Fruit fly (Drosophila melanogaster): Measurements from ENCODE around the gene CG43133.

The CG43133 gene

dm6 chrX:18130168-18130567 lies at the start of gene CG43133:
Gene CG43133 (minus strand): TSS chrX:18130178.
- TF ChIP-seq Crg-1 (GFP tag; optimal IDR thresholded peaks at IDR 0.05): no peak
- no peak for TF ChIP-seq Hr96 (GFP tag; optimal IDR thresholded peaks at IDR 0.05)
- TF ChIP-seq CG33017 (tag; optimal IDR thresholded peaks at IDR 0.05): no peak
- TF ChIP-seq CG11617 (GFP tag; optimal IDR thresholded peaks at IDR 0.05): no peak
- TF ChIP-seq CG5204 (GFP tag; optimal IDR thresholded peaks at IDR 0.05): no peak
- no peak for TF ChIP-seq CG7045 (GFP tag; optimal IDR thresholded peaks at IDR 0.05)
- no peak for TF ChIP-seq cnc (optimal IDR thresholded peaks at IDR 0.05)
- TF ChIP-seq cic (GFP tag; optimal IDR thresholded peaks at IDR 0.05): no peak
- no peak for TF ChIP-seq bab1 (GFP tag; optimal IDR thresholded peaks at IDR 0.05)
- TF ChIP-seq CG12768 (GFP tag; optimal IDR thresholded peaks at IDR 0.05): no peak
- no peak for TF ChIP-seq toe (GFP tag; optimal IDR thresholded peaks at IDR 0.05)
- no peak for TF ChIP-seq kay (GFP tag; ENCODE audit: borderline replicate concordance)
- no peak for TF ChIP-seq CG14711 (tag; optimal IDR thresholded peaks at IDR 0.05)
- no peak for TF ChIP-seq pad (GFP tag; optimal IDR thresholded peaks at IDR 0.05)
- TF ChIP-seq tj (GFP tag; optimal IDR thresholded peaks at IDR 0.05): no peak
- no peak for TF ChIP-seq ovo (GFP tag; optimal IDR thresholded peaks at IDR 0.05)
- no peak for TF ChIP-seq CG1620 (GFP tag; optimal IDR thresholded peaks at IDR 0.05)
- no peak for TF ChIP-seq Mnt (GFP tag; optimal IDR thresholded peaks at IDR 0.05)
- TF ChIP-seq Clk (GFP tag; optimal IDR thresholded peaks at IDR 0.05): no peak
- TF ChIP-seq CG7101 (tag; optimal IDR thresholded peaks at IDR 0.05): no peak

DNA sequence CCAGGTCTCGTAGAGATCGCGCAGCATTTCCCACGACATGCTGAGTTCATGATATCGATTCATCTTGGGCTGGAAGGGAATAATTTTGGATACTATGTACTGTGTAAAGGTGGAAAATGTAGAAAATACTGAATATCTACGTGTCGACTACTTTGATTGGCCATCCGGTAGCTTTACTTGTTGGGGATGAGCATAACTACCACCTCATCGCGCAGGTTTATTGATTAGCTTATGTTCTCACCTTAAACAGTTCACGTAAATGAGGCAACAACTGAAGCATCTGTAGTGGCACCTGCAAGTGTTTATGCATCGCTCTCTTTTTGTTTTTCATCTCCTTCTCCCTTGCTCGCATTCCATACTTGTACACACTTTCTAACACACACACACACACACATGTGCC lies 49.4 kb upstream of the CG43133 start, which contains the start of gene Andorra:
TSS of gene Andorra (minus strand) at position 101 of the 400 bp plus-strand sequence.
- TF ChIP-seq bab1 (GFP tag; optimal IDR thresholded peaks at IDR 0.05): no peak

DNA sequence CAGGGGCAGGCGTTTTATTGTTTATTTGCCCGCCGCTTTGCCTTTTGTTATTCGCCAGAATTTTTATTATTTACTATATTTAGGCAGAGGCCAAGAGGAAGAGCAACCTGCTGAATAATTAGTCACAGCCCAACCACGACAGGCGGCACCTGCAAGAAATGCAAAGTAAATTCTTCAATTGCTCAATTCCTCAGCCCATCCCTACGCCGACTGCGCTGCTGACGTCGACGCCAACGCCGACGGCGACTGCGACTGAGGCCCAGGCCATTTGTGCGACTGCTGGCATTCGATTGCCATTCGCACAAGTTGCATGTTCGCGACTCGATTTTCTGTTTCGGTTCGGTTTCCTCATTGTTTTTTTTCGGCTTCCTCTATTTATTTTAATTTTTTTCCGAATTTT lies 47.3 kb upstream of the CG43133 start, which contains the start of gene Frq2:
TSS of gene Frq2 (plus strand) at position 301 of the 400 bp plus-strand sequence.
- TF ChIP-seq CG1620 (GFP tag; optimal IDR thresholded peaks at IDR 0.05): no peak
- TF ChIP-seq cic (GFP tag; optimal IDR thresholded peaks at IDR 0.05): no peak
- no peak for TF ChIP-seq toe (GFP tag; optimal IDR thresholded peaks at IDR 0.05)
- TF ChIP-seq Mnt (GFP tag; optimal IDR thresholded peaks at IDR 0.05): no peak
- no peak for TF ChIP-seq Clk (GFP tag; optimal IDR thresholded peaks at IDR 0.05)

DNA sequence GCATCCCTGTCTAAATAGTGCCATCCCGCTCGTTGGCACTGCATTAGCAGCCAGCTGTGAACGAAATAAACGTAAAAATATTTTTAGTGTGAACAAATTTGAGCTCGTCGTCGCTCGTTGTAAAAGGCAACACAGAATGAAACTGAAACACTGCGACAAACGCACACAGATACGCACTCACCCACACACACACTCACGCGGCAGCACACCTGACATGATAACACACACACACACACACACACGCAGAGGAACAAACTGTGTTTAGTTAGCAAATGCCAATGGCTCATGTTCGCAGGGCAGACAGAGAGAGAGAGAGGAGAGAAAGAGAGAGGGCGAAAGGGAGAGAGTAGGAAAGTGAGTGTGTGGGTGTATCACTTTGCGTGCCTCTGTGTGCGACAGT lies 29.0 kb upstream of the CG43133 start:
- TF ChIP-seq ovo (GFP tag; optimal IDR thresholded peaks at IDR 0.05) (no peak), CG12768 (GFP tag; optimal IDR thresholded peaks at IDR 0.05) (no peak), cic (GFP tag; optimal IDR thresholded peaks at IDR 0.05) (no peak), pad (GFP tag; optimal IDR thresholded peaks at IDR 0.05) (no peak), CG7101 (tag; optimal IDR thresholded peaks at IDR 0.05) (no peak), cnc (optimal IDR thresholded peaks at IDR 0.05) (no peak)

dm6 chrX:18154955-18155419 lies 25.0 kb upstream of the CG43133 start, which contains the start of gene Frq1:
Gene Frq1 (plus strand): TSS chrX:18155369.
- TF ChIP-seq CG5204 (GFP tag; optimal IDR thresholded peaks at IDR 0.05) (no peak), CG33017 (tag; optimal IDR thresholded peaks at IDR 0.05) (no peak), cnc (optimal IDR thresholded peaks at IDR 0.05) (no peak), CG11617 (GFP tag; optimal IDR thresholded peaks at IDR 0.05) (no peak), kay (GFP tag; ENCODE audit: borderline replicate concordance) (no peak), Crg-1 (GFP tag; optimal IDR thresholded peaks at IDR 0.05) (no peak), Mnt (GFP tag; optimal IDR thresholded peaks at IDR 0.05) (no peak), toe (GFP tag; optimal IDR thresholded peaks at IDR 0.05) (no peak)

DNA sequence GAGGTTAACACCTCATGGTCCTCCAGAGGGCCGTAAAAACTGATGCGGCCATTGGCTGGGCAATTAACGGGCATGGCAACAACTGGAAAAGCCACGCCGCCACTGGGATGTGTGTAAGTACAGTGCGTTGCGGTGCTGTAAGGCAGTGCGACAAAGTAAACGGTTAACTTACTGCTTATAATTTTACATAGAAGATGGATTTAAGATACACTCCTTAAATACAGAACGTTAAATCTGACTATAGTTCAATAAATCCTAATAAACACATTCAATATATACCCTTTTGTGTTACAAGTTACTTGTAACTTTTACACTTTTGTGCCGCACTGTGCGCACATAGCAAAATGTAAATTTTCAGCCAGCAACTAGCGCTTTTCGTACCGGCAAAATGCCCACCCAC lies 23.0 kb upstream of the CG43133 start:
- TF ChIP-seq CG7045 (GFP tag; optimal IDR thresholded peaks at IDR 0.05): no peak
- no peak for TF ChIP-seq CG11617 (GFP tag; optimal IDR thresholded peaks at IDR 0.05)
- no peak for TF ChIP-seq Mnt (GFP tag; optimal IDR thresholded peaks at IDR 0.05)
- no peak for TF ChIP-seq bab1 (GFP tag; optimal IDR thresholded peaks at IDR 0.05)
- no peak for TF ChIP-seq kay (GFP tag; ENCODE audit: borderline replicate concordance)
- no peak for TF ChIP-seq Hr96 (GFP tag; optimal IDR thresholded peaks at IDR 0.05)
- TF ChIP-seq pad (GFP tag; optimal IDR thresholded peaks at IDR 0.05): no peak
- no peak for TF ChIP-seq toe (GFP tag; optimal IDR thresholded peaks at IDR 0.05)
- TF ChIP-seq CG7101 (tag; optimal IDR thresholded peaks at IDR 0.05): no peak
- no peak for TF ChIP-seq cic (GFP tag; optimal IDR thresholded peaks at IDR 0.05)

dm6 chrX:18151323-18151722 lies 21.3 kb upstream of the CG43133 start:
- TF ChIP-seq ovo (GFP tag; optimal IDR thresholded peaks at IDR 0.05): no peak
- TF ChIP-seq CG11617 (GFP tag; optimal IDR thresholded peaks at IDR 0.05): no peak
- TF ChIP-seq toe (GFP tag; optimal IDR thresholded peaks at IDR 0.05): no peak
- no peak for TF ChIP-seq cnc (optimal IDR thresholded peaks at IDR 0.05)
- no peak for TF ChIP-seq kay (GFP tag; ENCODE audit: borderline replicate concordance)
- TF ChIP-seq bab1 (GFP tag; optimal IDR thresholded peaks at IDR 0.05): no peak
- no peak for TF ChIP-seq Clk (GFP tag; optimal IDR thresholded peaks at IDR 0.05)
- TF ChIP-seq CG12768 (GFP tag; optimal IDR thresholded peaks at IDR 0.05): no peak
- no peak for TF ChIP-seq CG33017 (tag; optimal IDR thresholded peaks at IDR 0.05)
- TF ChIP-seq Mnt (GFP tag; optimal IDR thresholded peaks at IDR 0.05): no peak
- TF ChIP-seq CG7101 (tag; optimal IDR thresholded peaks at IDR 0.05): no peak
- no peak for TF ChIP-seq CG1620 (GFP tag; optimal IDR thresholded peaks at IDR 0.05)
- TF ChIP-seq Hr96 (GFP tag; optimal IDR thresholded peaks at IDR 0.05): no peak
- no peak for TF ChIP-seq tj (GFP tag; optimal IDR thresholded peaks at IDR 0.05)
- no peak for TF ChIP-seq CG7045 (GFP tag; optimal IDR thresholded peaks at IDR 0.05)
- no peak for TF ChIP-seq cic (GFP tag; optimal IDR thresholded peaks at IDR 0.05)

Measured in whole organism, adult.